Worm (Caenorhabditis elegans): Measurements from ENCODE around the gene atg-13.

DNA sequence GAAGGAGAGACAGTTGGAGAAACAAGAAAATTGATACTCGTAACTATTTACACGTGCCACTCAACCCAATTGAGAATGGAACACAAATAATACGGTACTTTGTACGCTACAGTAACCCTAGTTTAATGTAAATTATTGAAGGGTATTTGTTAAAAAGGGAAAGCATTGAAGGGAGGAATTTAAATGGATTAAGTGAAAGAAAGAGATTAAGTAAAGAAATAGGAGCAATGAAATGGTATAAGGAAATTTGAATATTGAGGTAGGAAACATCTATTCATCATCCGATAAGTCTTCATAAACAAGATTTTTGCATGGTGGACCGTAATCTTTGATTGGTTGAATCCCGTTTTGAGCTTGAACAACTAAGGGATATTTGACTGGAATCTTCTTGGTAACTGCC lies 46.6 kb downstream of the atg-13 start:
- no peak for TF ChIP-seq nhr-27 (tag; optimal IDR thresholded peaks at IDR 0.05)
- no peak for TF ChIP-seq lin-54 (GFP tag; optimal IDR thresholded peaks at IDR 0.05)
